Fruit fly (Drosophila melanogaster) whole organism, prepupa: ENCODE results near the gene chinmo.

Source experiments
- CG10631 ChIP-seq: fragments of 200-800 bp; sonication (Bioruptor generic); optimal IDR thresholded peaks from 2 replicates; lab custom pipeline; 2016; ENCODE audit warnings: missing biosample characterization, missing genetic modification characterization
- CG11294 ChIP-seq: fragments of 200-800 bp; sonication (Bioruptor generic); IDR thresholded peaks from 2 replicates; pipeline ENCODE4 v1.3.6; 2022; ENCODE audit warnings: missing biosample characterization, missing genetic modification characterization
- CG11762 ChIP-seq: fragments of 200-800 bp; sonication (Bioruptor generic); optimal IDR thresholded peaks from 3 replicates; lab custom pipeline; 2016; ENCODE audit warnings: missing biosample characterization, missing genetic modification characterization; ENCODE audit not compliant: insufficient read depth
- CG15336 ChIP-seq: fragments of 200-800 bp; sonication (Bioruptor generic); IDR thresholded peaks from 2 replicates; pipeline ENCODE4 v1.3.6; 2022; ENCODE audit warnings: missing biosample characterization, missing genetic modification characterization
- CG1621 ChIP-seq: fragments of 200-800 bp; sonication (Bioruptor generic); optimal IDR thresholded peaks from 3 replicates; lab custom pipeline; 2018; ENCODE audit warnings: missing biosample characterization, mild to moderate bottlenecking, missing genetic modification characterization
- CG3032 ChIP-seq: fragments of 200-800 bp; optimal IDR thresholded peaks from 2 replicates; lab custom pipeline; 2019; ENCODE audit warnings: missing biosample characterization, mild to moderate bottlenecking, missing genetic modification characterization, moderate library complexity
- CG31627 ChIP-seq: fragments of 200-800 bp; sonication (Bioruptor generic); optimal IDR thresholded peaks from 3 replicates; lab custom pipeline; 2016; ENCODE audit warnings: missing biosample characterization, missing genetic modification characterization
- CG32006 ChIP-seq: fragments of 200-800 bp; sonication (Bioruptor generic); optimal IDR thresholded peaks from 3 replicates; lab custom pipeline; 2017; ENCODE audit warnings: missing biosample characterization, mild to moderate bottlenecking, missing genetic modification characterization
- CG34406 ChIP-seq: fragments of 200-800 bp; sonication (Bioruptor generic); optimal IDR thresholded peaks from 3 replicates; lab custom pipeline; 2016; ENCODE audit warnings: missing biosample characterization, missing genetic modification characterization
- CG3919 ChIP-seq: fragments of 200-800 bp; sonication (Bioruptor generic); optimal IDR thresholded peaks from 3 replicates; lab custom pipeline; 2016; ENCODE audit warnings: missing biosample characterization, missing genetic modification characterization
- CG6808 ChIP-seq: fragments of 200-800 bp; sonication (Bioruptor generic); optimal IDR thresholded peaks from 3 replicates; lab custom pipeline; 2017; ENCODE audit warnings: missing biosample characterization, missing genetic modification characterization, mild to moderate bottlenecking, moderate library complexity, missing genetic modification reagents
- CG6854 ChIP-seq: fragments of 200-800 bp; sonication (Bioruptor generic); optimal IDR thresholded peaks from 2 replicates; lab custom pipeline; 2017; ENCODE audit warnings: missing biosample characterization, mild to moderate bottlenecking, missing genetic modification characterization
- CG8119 ChIP-seq: fragments of 200-800 bp; sonication (Bioruptor generic); IDR thresholded peaks from 3 replicates; pipeline ENCODE4 v1.3.6; 2022; ENCODE audit warnings: missing biosample characterization, missing genetic modification characterization
- CG8319 ChIP-seq: fragments of 200-800 bp; sonication (Bioruptor generic); optimal IDR thresholded peaks from 3 replicates; lab custom pipeline; 2016; ENCODE audit warnings: missing biosample characterization, missing genetic modification characterization
- CG8632 ChIP-seq: fragments of 200-800 bp; sonication (Bioruptor generic); optimal IDR thresholded peaks from 3 replicates; lab custom pipeline; 2016; ENCODE audit warnings: missing biosample characterization, missing genetic modification characterization
- CG9139 ChIP-seq: fragments of 200-800 bp; sonication (Bioruptor generic); optimal IDR thresholded peaks from 3 replicates; lab custom pipeline; 2017; ENCODE audit warnings: missing biosample characterization, mild to moderate bottlenecking, missing genetic modification characterization
- Eip75B ChIP-seq: fragments of 200-800 bp; sonication (Bioruptor generic); optimal IDR thresholded peaks from 3 replicates; lab custom pipeline; 2016; ENCODE audit warnings: missing biosample characterization, missing genetic modification characterization
- Eip78C ChIP-seq: fragments of 200-800 bp; sonication (Bioruptor generic); peaks from one replicate; lab custom pipeline; 2016; ENCODE audit warnings: missing biosample characterization, missing genetic modification characterization
- Eip93F ChIP-seq: fragments of 200-800 bp; sonication (Bioruptor generic); optimal IDR thresholded peaks from 2 replicates; lab custom pipeline; 2016; ENCODE audit warnings: missing biosample characterization, mild to moderate bottlenecking, missing genetic modification characterization
- Ets21C ChIP-seq: fragments of 200-800 bp; sonication (Bioruptor generic); optimal IDR thresholded peaks from 3 replicates; lab custom pipeline; 2016; ENCODE audit warnings: missing biosample characterization, missing genetic modification characterization
- Ets96B ChIP-seq: fragments of 200-800 bp; optimal IDR thresholded peaks from 2 replicates; lab custom pipeline; 2019; ENCODE audit warnings: missing biosample characterization, mild to moderate bottlenecking, missing genetic modification characterization, moderate library complexity
- Hr39 ChIP-seq: fragments of 200-800 bp; sonication (Bioruptor generic); optimal IDR thresholded peaks from 2 replicates; lab custom pipeline; 2016; ENCODE audit warnings: missing biosample characterization, missing genetic modification characterization
- Hr4 ChIP-seq: fragments of 200-800 bp; sonication (Bioruptor generic); optimal IDR thresholded peaks from 3 replicates; lab custom pipeline; 2016; ENCODE audit warnings: missing biosample characterization, missing genetic modification characterization
- Lpt ChIP-seq: fragments of 200-800 bp; sonication (Bioruptor generic); optimal IDR thresholded peaks from 3 replicates; lab custom pipeline; 2016; ENCODE audit warnings: missing biosample characterization, missing genetic modification characterization
- Met ChIP-seq: fragments of 200-800 bp; sonication (Bioruptor generic); optimal IDR thresholded peaks from 3 replicates; lab custom pipeline; 2016; ENCODE audit warnings: missing biosample characterization, missing genetic modification characterization
- Sox102F ChIP-seq: fragments of 200-800 bp; sonication (Bioruptor generic); optimal IDR thresholded peaks from 2 replicates; lab custom pipeline; 2016; ENCODE audit warnings: missing biosample characterization, mild to moderate bottlenecking, missing genetic modification characterization
- Sox15 ChIP-seq: fragments of 200-800 bp; sonication (Bioruptor generic); optimal IDR thresholded peaks from 3 replicates; lab custom pipeline; 2016; ENCODE audit warnings: missing biosample characterization, missing genetic modification characterization
- achi ChIP-seq: fragments of 200-800 bp; sonication (Bioruptor generic); optimal IDR thresholded peaks from 3 replicates; lab custom pipeline; 2016; ENCODE audit warnings: missing biosample characterization, missing genetic modification characterization
- acj6 ChIP-seq: fragments of 200-800 bp; sonication (Bioruptor generic); optimal IDR thresholded peaks from 3 replicates; lab custom pipeline; 2016; ENCODE audit warnings: missing biosample characterization, missing genetic modification characterization
- cyc ChIP-seq: fragments of 200-800 bp; sonication (Bioruptor generic); optimal IDR thresholded peaks from 3 replicates; lab custom pipeline; 2016; ENCODE audit warnings: missing biosample characterization, missing genetic modification characterization
- dsx ChIP-seq: fragments of 200-800 bp; optimal IDR thresholded peaks from 3 replicates; lab custom pipeline; 2019; ENCODE audit warnings: missing biosample characterization, mild to moderate bottlenecking, missing genetic modification characterization, moderate library complexity; ENCODE audit not compliant: poor library complexity, severe bottlenecking
- fd59A ChIP-seq: fragments of 200-800 bp; sonication (Bioruptor generic); optimal IDR thresholded peaks from 2 replicates; lab custom pipeline; 2017; ENCODE audit warnings: missing biosample characterization, mild to moderate bottlenecking, missing genetic modification characterization, missing genetic modification reagents
- fd85E ChIP-seq: fragments of 200-800 bp; sonication (Bioruptor generic); optimal IDR thresholded peaks from 3 replicates; lab custom pipeline; 2016; ENCODE audit warnings: missing biosample characterization, missing genetic modification characterization
- fkh ChIP-seq: fragments of 200-800 bp; sonication (Bioruptor generic); optimal IDR thresholded peaks from 3 replicates; lab custom pipeline; 2017; ENCODE audit warnings: missing biosample characterization, mild to moderate bottlenecking, missing genetic modification characterization, moderate library complexity
- lz ChIP-seq: fragments of 200-800 bp; sonication (Bioruptor generic); optimal IDR thresholded peaks from 3 replicates; lab custom pipeline; 2016; ENCODE audit warnings: missing biosample characterization, missing genetic modification characterization
- net ChIP-seq: fragments of 200-800 bp; sonication (Bioruptor generic); optimal IDR thresholded peaks from 3 replicates; lab custom pipeline; 2016; ENCODE audit warnings: missing biosample characterization, missing genetic modification characterization
- pdm3 ChIP-seq: fragments of 200-800 bp; sonication (Bioruptor generic); optimal IDR thresholded peaks from 3 replicates; lab custom pipeline; 2016; ENCODE audit warnings: missing biosample characterization, missing genetic modification characterization
- spab ChIP-seq: fragments of 200-800 bp; sonication (Bioruptor generic); optimal IDR thresholded peaks from 2 replicates; lab custom pipeline; 2017; ENCODE audit warnings: missing biosample characterization, mild to moderate bottlenecking, missing genetic modification characterization, missing genetic modification reagents
- svp ChIP-seq: fragments of 200-800 bp; sonication (Bioruptor generic); peaks from one replicate; lab custom pipeline; 2016; ENCODE audit warnings: missing biosample characterization, missing genetic modification characterization
- topi ChIP-seq: fragments of 200-800 bp; sonication (Bioruptor generic); optimal IDR thresholded peaks from 3 replicates; lab custom pipeline; 2016; ENCODE audit warnings: missing biosample characterization, missing genetic modification characterization
- vri ChIP-seq: fragments of 200-800 bp; sonication (Bioruptor generic); optimal IDR thresholded peaks from 3 replicates; lab custom pipeline; 2016; ENCODE audit warnings: missing biosample characterization, mild to moderate bottlenecking, missing genetic modification characterization

chinmo gene

dm6 chr2L:1738054-1738453 lies 87.0 kb downstream of the chinmo start (continued):
- no peak for TF ChIP-seq Hr39 (GFP tag; lab: Kevin White, UChicago)
- no peak for TF ChIP-seq CG6854
- no peak for TF ChIP-seq Eip93F (GFP tag; lab: Kevin White, UChicago)
- TF ChIP-seq CG34406 (GFP tag; lab: Kevin White, UChicago), result no peak
- peak; percentile 24 for TF ChIP-seq CG3919 (GFP tag; lab: Kevin White, UChicago)
- no peak for TF ChIP-seq CG11762 (GFP tag; lab: Kevin White, UChicago)
- TF ChIP-seq CG1621, result no peak
- TF ChIP-seq topi (GFP tag; lab: Kevin White, UChicago), result peak; percentile 23
- no peak for TF ChIP-seq Ets21C
- TF ChIP-seq achi (GFP tag; lab: Kevin White, UChicago), result peak; percentile 3
- TF ChIP-seq spab (GFP tag; lab: Kevin White, UChicago), result no peak
- TF ChIP-seq Sox15, result no peak
- no peak for TF ChIP-seq fkh (GFP tag; lab: Kevin White, UChicago)
- TF ChIP-seq CG8319 (GFP tag; lab: Kevin White, UChicago), result no peak
- TF ChIP-seq pdm3 (GFP tag; lab: Kevin White, UChicago), result peak; percentile 29
- no peak for TF ChIP-seq CG10631 (GFP tag; lab: Kevin White, UChicago)
- no peak for TF ChIP-seq CG3032 (tag; lab: Kevin White, UChicago)
- peak; percentile 78 for TF ChIP-seq CG32006
- TF ChIP-seq cyc (GFP tag; lab: Kevin White, UChicago), result no peak
- no peak for TF ChIP-seq fd59A (GFP tag; lab: Kevin White, UChicago)
- no peak for TF ChIP-seq lz (GFP tag; lab: Kevin White, UChicago)
- peak; percentile 55; the same call in 2 of the 3 replicates for TF ChIP-seq CG8119 (GFP tag; lab: Robert Waterston, UW)
- 0 out of 2 replicates have a peak, but pooled peaks have one; percentile 17 for TF ChIP-seq CG11294 (GFP tag; lab: Robert Waterston, UW)
- 0 out of 2 replicates have a peak, but pooled peaks have one; percentile 43 for TF ChIP-seq CG15336
- no peak for TF ChIP-seq CG9139 (GFP tag; lab: Kevin White, UChicago)
- TF ChIP-seq Lpt, result peak; percentile 15
- no peak for TF ChIP-seq vri (GFP tag; lab: Kevin White, UChicago)
- no peak for TF ChIP-seq CG8632 (GFP tag; lab: Kevin White, UChicago)
- TF ChIP-seq net (GFP tag; lab: Kevin White, UChicago), result peak; percentile 25
- TF ChIP-seq Met, result no peak
- TF ChIP-seq CG31627 (GFP tag; lab: Kevin White, UChicago), result no peak
- no peak for TF ChIP-seq Sox102F
- no peak for TF ChIP-seq CG6808 (GFP tag; lab: Kevin White, UChicago)
- TF ChIP-seq svp (GFP tag; lab: Kevin White, UChicago), result no peak
- TF ChIP-seq Ets96B (tag; lab: Kevin White, UChicago), result no peak
- TF ChIP-seq Hr4, result peak; percentile 45
- no peak for TF ChIP-seq Eip75B (GFP tag; lab: Kevin White, UChicago)

DNA sequence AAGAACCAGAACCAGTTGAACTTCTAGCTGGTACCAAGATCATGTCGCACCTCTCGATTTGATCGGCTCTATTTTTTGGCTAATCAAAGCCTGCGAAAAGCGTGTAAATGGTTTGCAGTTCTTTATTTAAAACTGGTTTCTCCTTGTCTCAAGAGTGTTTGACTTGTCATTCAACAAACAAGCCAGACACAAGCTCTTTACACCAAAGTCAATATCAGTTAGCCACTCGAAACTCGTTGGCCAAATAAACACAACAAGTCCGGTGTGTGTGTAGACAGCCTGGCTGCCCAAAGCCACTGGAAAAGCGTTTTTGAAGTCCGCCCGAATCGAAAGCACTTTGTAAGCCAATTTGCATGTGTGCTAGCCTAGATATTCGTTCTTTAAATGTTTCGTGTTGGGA lies 89.0 kb downstream of the chinmo start:
- TF ChIP-seq Eip78C (GFP tag; lab: Kevin White, UChicago) (peak; percentile 46), fd85E (GFP tag; lab: Kevin White, UChicago) (no peak), Eip93F (GFP tag; lab: Kevin White, UChicago) (no peak), acj6 (GFP tag; lab: Kevin White, UChicago) (no peak), fkh (GFP tag; lab: Kevin White, UChicago) (peak; percentile 3), dsx (GFP tag; lab: Kevin White, UChicago) (no peak), CG10631 (GFP tag; lab: Kevin White, UChicago) (no peak)
